Worm (Caenorhabditis elegans) whole organism, L2 larva: ENCODE data around the gene twk-8.

ENCODE experiments used
- F13H6.1 ChIP-seq: sonication (generic microtip); optimal IDR thresholded peaks from 2 replicates; lab custom pipeline; 2016; ENCODE audit warnings: missing genetic modification characterization, missing compliant biosample characterization
- ZK546.5 ChIP-seq: sonication (generic microtip); optimal IDR thresholded peaks from 2 replicates; lab custom pipeline; 2017; ENCODE audit warnings: missing biosample characterization, missing genetic modification characterization
- alr-1 ChIP-seq: fragments of 150-350 bp; optimal IDR thresholded peaks from 2 replicates; lab custom pipeline; 2014; ENCODE audit warnings: missing biosample characterization, missing genetic modification characterization
- aly-2 ChIP-seq: fragments of 150-350 bp; optimal IDR thresholded peaks from 2 replicates; lab custom pipeline; 2014; ENCODE audit warnings: missing biosample characterization, missing genetic modification characterization
- blmp-1 ChIP-seq: sonication (generic microtip); optimal IDR thresholded peaks from 2 replicates; lab custom pipeline; 2017; ENCODE audit warnings: missing genetic modification characterization, mild to moderate bottlenecking, missing compliant biosample characterization, antibody characterized with exemption, moderate library complexity; ENCODE audit not compliant: insufficient read depth
- ceh-82 ChIP-seq: fragments of 150-350 bp; optimal IDR thresholded peaks from 2 replicates; lab custom pipeline; 2014; ENCODE audit warnings: missing biosample characterization, missing genetic modification characterization
- crh-2 ChIP-seq: sonication (generic microtip); optimal IDR thresholded peaks from 2 replicates; lab custom pipeline; 2017; ENCODE audit warnings: missing biosample characterization, missing genetic modification characterization
- dmd-4 ChIP-seq: sonication (generic microtip); optimal IDR thresholded peaks from 2 replicates; lab custom pipeline; 2017; ENCODE audit warnings: missing biosample characterization, missing genetic modification characterization
- egl-27 ChIP-seq: sonication (generic microtip); optimal IDR thresholded peaks from 3 replicates; lab custom pipeline; 2017; ENCODE audit warnings: missing biosample characterization, missing genetic modification reagents, missing genetic modification characterization
- elt-1 ChIP-seq: fragments of 150-350 bp; optimal IDR thresholded peaks from 2 replicates; lab custom pipeline; 2014; ENCODE audit warnings: missing biosample characterization, missing genetic modification characterization
- fos-1 ChIP-seq: fragments of 150-350 bp; optimal IDR thresholded peaks from 2 replicates; lab custom pipeline; 2014; ENCODE audit warnings: missing biosample characterization, missing genetic modification characterization
- lin-11 ChIP-seq: fragments of 150-350 bp; sonication (generic microtip); optimal IDR thresholded peaks from 2 replicates; lab custom pipeline; 2014; ENCODE audit warnings: missing biosample characterization, missing genetic modification characterization, inconsistent platforms, mixed read lengths
- lin-13 ChIP-seq: fragments of 150-350 bp; optimal IDR thresholded peaks from 2 replicates; lab custom pipeline; 2014; ENCODE audit warnings: missing biosample characterization, missing genetic modification reagents, missing genetic modification characterization
- lin-39 ChIP-seq: fragments of 150-350 bp; optimal IDR thresholded peaks from 2 replicates; lab custom pipeline; 2014; ENCODE audit warnings: missing biosample characterization, missing genetic modification reagents, missing genetic modification characterization
- lsy-2 ChIP-seq, 2 experiments: fragments of 150-350 bp in 1 of 2; sonication (generic microtip) in 1 of 2; optimal IDR thresholded peaks; 2 replicates each; lab custom pipeline; 2014 to 2017; ENCODE audit warnings: missing biosample characterization in 2 of 2, missing genetic modification characterization in 2 of 2
- nhr-129 ChIP-seq: fragments of 150-350 bp; optimal IDR thresholded peaks from 2 replicates; lab custom pipeline; 2014; ENCODE audit warnings: missing biosample characterization, missing genetic modification characterization
- nhr-21 ChIP-seq: fragments of 150-350 bp; optimal IDR thresholded peaks from 2 replicates; lab custom pipeline; 2014; ENCODE audit warnings: missing biosample characterization, missing genetic modification characterization
- nhr-23 ChIP-seq: fragments of 150-350 bp; optimal IDR thresholded peaks from 2 replicates; lab custom pipeline; 2014; ENCODE audit warnings: missing biosample characterization, missing genetic modification reagents, missing genetic modification characterization
- nhr-25 ChIP-seq: fragments of 150-350 bp; sonication (generic microtip); optimal IDR thresholded peaks from 3 replicates; lab custom pipeline; 2014; ENCODE audit warnings: missing biosample characterization, missing genetic modification characterization
- nhr-6 ChIP-seq: fragments of 150-350 bp; optimal IDR thresholded peaks from 2 replicates; lab custom pipeline; 2014; ENCODE audit warnings: missing biosample characterization, missing genetic modification characterization
- peb-1 ChIP-seq: fragments of 150-350 bp; optimal IDR thresholded peaks from 2 replicates; lab custom pipeline; 2014; ENCODE audit warnings: missing biosample characterization, missing genetic modification characterization
- sem-4 ChIP-seq: fragments of 150-350 bp; optimal IDR thresholded peaks from 2 replicates; lab custom pipeline; 2014; ENCODE audit warnings: missing biosample characterization, missing genetic modification reagents, missing genetic modification characterization
- skn-1 ChIP-seq: sonication (generic microtip); optimal IDR thresholded peaks from 2 replicates; lab custom pipeline; 2017; ENCODE audit warnings: missing biosample characterization, missing genetic modification characterization
- sma-3 ChIP-seq: sonication (generic microtip); optimal IDR thresholded peaks from 2 replicates; lab custom pipeline; 2016; ENCODE audit warnings: missing genetic modification reagents, missing genetic modification characterization, missing compliant biosample characterization
- sma-9 ChIP-seq, 2 experiments: fragments of 150-350 bp in 1 of 2; sonication (generic microtip) in 1 of 2; optimal IDR thresholded peaks; 2 replicates each; lab custom pipeline; 2014 to 2016; ENCODE audit warnings: missing genetic modification characterization in 2 of 2, mild to moderate bottlenecking in 1 of 2, missing biosample characterization in 1 of 2, missing compliant biosample characterization in 1 of 2, missing genetic modification reagents in 1 of 2, moderate library complexity in 1 of 2
- zag-1 ChIP-seq: fragments of 150-350 bp; optimal IDR thresholded peaks from 2 replicates; lab custom pipeline; 2014; ENCODE audit warnings: missing biosample characterization, missing genetic modification characterization
- ztf-1 ChIP-seq: fragments of 200-800 bp; sonication (Bioruptor generic); conservative IDR thresholded peaks from 2 replicates; pipeline ENCODE4 v1.3.6; 2022; ENCODE audit warnings: missing genetic modification characterization, missing compliant biosample characterization

Gene twk-8

DNA sequence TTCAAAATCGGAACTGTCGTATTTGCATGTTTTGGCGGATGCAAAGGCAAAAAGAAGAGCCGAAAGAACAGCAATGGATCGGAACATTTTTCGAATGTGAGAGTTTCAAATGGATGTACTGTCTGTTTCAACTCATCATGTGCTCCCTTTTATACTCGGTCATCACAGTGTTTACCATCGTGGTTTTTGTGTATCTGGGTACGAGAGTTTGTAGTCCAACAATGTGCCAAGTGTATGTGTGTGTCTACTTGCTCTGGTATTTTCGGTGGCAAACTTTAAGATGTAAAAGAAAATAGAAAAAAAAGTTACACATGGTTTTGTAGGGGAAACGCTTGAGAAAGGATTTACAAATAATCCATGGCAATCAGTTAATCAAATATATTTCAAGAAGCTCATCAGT lies 38.9 kb upstream of the twk-8 start, which contains the start of gene Y73F4A.2:
Gene Y73F4A.2 (minus strand): TSS at position 124 of the 400 bp plus-strand sequence.
- TF ChIP-seq F13H6.1 (tag; lab: Kevin White, UChicago) (peak; percentile 17), nhr-129 (tag; lab: Kevin White, UChicago) (peak; percentile 23), lin-39 (tag; lab: Kevin White, UChicago) (no peak)
- TF ChIP-seq, all 48 proteins: peak for 2

ce11 chrIV:9045252-9045651 lies 36.9 kb upstream of the twk-8 start, which contains the start of gene Y73F4A.1:
TSS of gene Y73F4A.1 (minus strand) at chrIV:9045352.
- no peak for TF ChIP-seq elt-1 (tag; lab: Kevin White, UChicago)
- no peak for TF ChIP-seq alr-1 (tag; lab: Kevin White, UChicago)
- no peak for TF ChIP-seq ceh-82 (tag; lab: Kevin White, UChicago)
- no peak for TF ChIP-seq zag-1 (tag; lab: Kevin White, UChicago)
- TF ChIP-seq lin-13 (GFP tag; lab: Kevin White, UChicago), result no peak
- no peak for TF ChIP-seq egl-27 (tag; lab: Kevin White, UChicago)
- TF ChIP-seq peb-1 (tag; lab: Kevin White, UChicago), result no peak

DNA sequence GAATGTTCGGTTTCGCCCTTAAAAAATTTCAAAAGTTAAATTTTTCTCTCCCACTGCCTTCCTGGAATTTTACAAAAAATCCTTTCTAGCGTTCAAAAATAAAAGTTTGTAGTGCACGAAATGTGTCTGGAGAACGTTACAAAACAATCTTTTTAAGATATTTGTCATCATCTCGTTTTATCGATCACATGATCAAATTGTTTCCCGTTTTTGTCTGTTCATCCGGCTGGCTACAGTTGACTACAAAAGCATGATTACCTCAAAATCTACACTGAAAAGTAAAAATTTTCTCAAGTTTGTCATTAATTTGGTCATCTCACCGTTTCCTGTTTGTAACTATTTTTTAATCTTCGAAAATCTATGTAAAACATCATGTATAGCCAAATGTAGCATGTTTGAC lies 31.1 kb upstream of the twk-8 start:
- TF ChIP-seq nhr-25 (tag; lab: Kevin White, UChicago), result peak; percentile 30
- TF ChIP-seq nhr-23 (tag; lab: Kevin White, UChicago), result no peak

- TF ChIP-seq nhr-6 (tag; lab: Kevin White, UChicago) (no peak), peb-1 (tag; lab: Kevin White, UChicago) (no peak), skn-1 (tag; lab: Kevin White, UChicago) (no peak), crh-2 (tag; lab: Kevin White, UChicago) (no peak), nhr-25 (tag; lab: Kevin White, UChicago) (peak; percentile 38), blmp-1 (tag; lab: Kevin White, UChicago) (peak; percentile 74), sma-9 (GFP tag; optimal IDR thresholded peaks at IDR 0.05; lab: Kevin White, UChicago) (peak; percentile 34), sma-9 (tag; optimal IDR thresholded peaks at IDR 0.05; lab: Kevin White, UChicago) (no peak), dmd-4 (no peak)
These were observed 30.5 kb upstream of the twk-8 start for ce11 chrIV:9051510-9052175.

- TF ChIP-seq sma-9 (GFP tag; optimal IDR thresholded peaks at IDR 0.05; lab: Kevin White, UChicago) (peak; percentile 3), sma-9 (tag; optimal IDR thresholded peaks at IDR 0.05; lab: Kevin White, UChicago) (no peak), blmp-1 (tag; lab: Kevin White, UChicago) (no peak), nhr-21 (tag; lab: Kevin White, UChicago) (peak; percentile 1)
These were observed 28.8 kb upstream of the twk-8 start for ce11 chrIV:9053403-9053802.

DNA sequence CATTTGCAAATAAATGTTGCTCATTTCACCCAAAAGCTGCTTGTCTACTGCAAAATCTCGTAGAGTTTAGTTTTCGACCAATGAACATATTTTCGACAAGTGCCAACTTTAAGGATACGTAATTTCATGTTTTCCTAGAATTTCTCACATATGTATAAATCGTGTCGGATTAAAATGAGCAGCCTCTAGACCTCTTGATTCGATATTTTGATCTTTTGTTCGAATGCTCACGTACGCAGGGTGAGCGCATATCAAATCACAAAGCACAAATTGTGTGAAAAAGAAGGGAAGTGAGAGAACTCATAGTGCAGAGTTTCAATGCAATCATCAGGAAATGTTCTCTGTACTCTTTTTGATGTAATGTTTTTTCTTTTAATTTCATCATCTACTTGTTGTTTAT lies 18.6 kb upstream of the twk-8 start:
- TF ChIP-seq lsy-2 (tag; optimal IDR thresholded peaks at IDR 0.05; lab: Kevin White, UChicago) (peak in 1 of 2 experiments; percentile 36), sma-9 (GFP tag; optimal IDR thresholded peaks at IDR 0.05; lab: Kevin White, UChicago) (peak; percentile 61), sma-9 (tag; optimal IDR thresholded peaks at IDR 0.05; lab: Kevin White, UChicago) (no peak), nhr-21 (tag; lab: Kevin White, UChicago) (peak; percentile 48), sem-4 (no peak), lin-11 (no peak), F13H6.1 (tag; lab: Kevin White, UChicago) (peak; percentile 31), dmd-4 (no peak), sma-3 (no peak), fos-1 (tag; lab: Kevin White, UChicago) (peak; percentile 10), nhr-129 (tag; lab: Kevin White, UChicago) (peak; percentile 49), aly-2 (tag; lab: Kevin White, UChicago) (no peak), crh-2 (tag; lab: Kevin White, UChicago) (peak; percentile 54), ZK546.5 (tag; lab: Kevin White, UChicago) (no peak), ztf-1 (GFP tag; lab: Robert Waterston, UW) (no peak), nhr-23 (tag; lab: Kevin White, UChicago) (no peak)
